Fruit fly (Drosophila melanogaster) whole organism, embryonic: ENCODE measurements around the gene CG45486.

Experiments
- Antp ChIP-seq: fragments of 200-800 bp; sonication (Bioruptor generic); optimal IDR thresholded peaks from 3 replicates; lab custom pipeline; 2016; ENCODE audit warnings: missing biosample characterization, missing genetic modification characterization
- CG10431 ChIP-seq: fragments of 200-800 bp; sonication (Bioruptor generic); optimal IDR thresholded peaks from 3 replicates; lab custom pipeline; 2018; ENCODE audit warnings: missing biosample characterization, mild to moderate bottlenecking, missing genetic modification characterization
- CG10565 ChIP-seq: fragments of 200-800 bp; sonication (Bioruptor generic); optimal IDR thresholded peaks from 3 replicates; lab custom pipeline; 2016; ENCODE audit warnings: missing biosample characterization, mild to moderate bottlenecking, missing genetic modification characterization
- CG13424 ChIP-seq: fragments of 200-800 bp; sonication (Bioruptor generic); optimal IDR thresholded peaks from 2 replicates; lab custom pipeline; 2019; ENCODE audit warnings: missing biosample characterization, mild to moderate bottlenecking, missing genetic modification characterization, moderate library complexity
- CG14710 ChIP-seq: fragments of 200-800 bp; sonication (Bioruptor generic); optimal IDR thresholded peaks from 3 replicates; lab custom pipeline; 2019; ENCODE audit warnings: missing biosample characterization, mild to moderate bottlenecking, missing genetic modification characterization, moderate library complexity
- CG15696 ChIP-seq: fragments of 200-800 bp; sonication (Bioruptor generic); optimal IDR thresholded peaks from 2 replicates; lab custom pipeline; 2019; ENCODE audit warnings: missing biosample characterization, mild to moderate bottlenecking, missing genetic modification characterization, moderate library complexity
- CG16779 ChIP-seq: fragments of 200-800 bp; sonication (Bioruptor generic); IDR thresholded peaks from 2 replicates; pipeline ENCODE4 v1.3.6; 2022; ENCODE audit warnings: missing biosample characterization, missing genetic modification characterization
- CG3065 ChIP-seq: fragments of 200-800 bp; sonication (Bioruptor generic); optimal IDR thresholded peaks from 2 replicates; lab custom pipeline; 2016; ENCODE audit warnings: missing biosample characterization, missing genetic modification characterization
- CG3163 ChIP-seq: fragments of 200-800 bp; sonication (Bioruptor generic); optimal IDR thresholded peaks from 3 replicates; lab custom pipeline; 2016; ENCODE audit warnings: missing biosample characterization, missing genetic modification characterization
- CG32772 ChIP-seq: fragments of 200-800 bp; sonication (Bioruptor generic); IDR thresholded peaks from 2 replicates; pipeline ENCODE4 v1.3.6; 2022; ENCODE audit warnings: missing biosample characterization, missing genetic modification characterization
- CG4707 ChIP-seq: fragments of 200-800 bp; sonication (Bioruptor generic); optimal IDR thresholded peaks from 2 replicates; lab custom pipeline; 2018; ENCODE audit warnings: missing biosample characterization, mild to moderate bottlenecking, missing genetic modification characterization, moderate library complexity
- CG5180 ChIP-seq: fragments of 200-800 bp; sonication (Bioruptor generic); optimal IDR thresholded peaks from 3 replicates; lab custom pipeline; 2017; ENCODE audit warnings: missing biosample characterization, missing genetic modification characterization, mild to moderate bottlenecking, moderate library complexity, missing genetic modification reagents
- CG6654 ChIP-seq: fragments of 200-800 bp; sonication (Bioruptor generic); optimal IDR thresholded peaks from 2 replicates; lab custom pipeline; 2017; ENCODE audit warnings: missing biosample characterization, mild to moderate bottlenecking, missing genetic modification characterization
- CG6813 ChIP-seq: fragments of 200-800 bp; sonication (Bioruptor generic); optimal IDR thresholded peaks from 2 replicates; lab custom pipeline; 2017; ENCODE audit warnings: missing biosample characterization, missing genetic modification characterization, mild to moderate bottlenecking, moderate library complexity, missing genetic modification reagents
- CG6854 ChIP-seq: fragments of 200-800 bp; sonication (Bioruptor generic); optimal IDR thresholded peaks from 3 replicates; lab custom pipeline; 2017; ENCODE audit warnings: missing biosample characterization, mild to moderate bottlenecking, missing genetic modification characterization
- CG7271 ChIP-seq: fragments of 200-800 bp; sonication (Bioruptor generic); optimal IDR thresholded peaks from 2 replicates; lab custom pipeline; 2018; ENCODE audit warnings: missing biosample characterization, mild to moderate bottlenecking, missing genetic modification characterization, moderate library complexity
- CG7556 ChIP-seq: fragments of 200-800 bp; sonication (Bioruptor generic); optimal IDR thresholded peaks from 2 replicates; lab custom pipeline; 2017; ENCODE audit warnings: missing biosample characterization, mild to moderate bottlenecking, missing genetic modification characterization
- CG7928 ChIP-seq: fragments of 200-800 bp; sonication (Bioruptor generic); optimal IDR thresholded peaks from 2 replicates; lab custom pipeline; 2017; ENCODE audit warnings: missing biosample characterization, mild to moderate bottlenecking, missing genetic modification characterization
- CG8388 ChIP-seq: fragments of 200-800 bp; sonication (Bioruptor generic); optimal IDR thresholded peaks from 2 replicates; lab custom pipeline; 2019; ENCODE audit warnings: missing biosample characterization, mild to moderate bottlenecking, missing genetic modification characterization, moderate library complexity
- CoRest ChIP-seq: fragments of 200-800 bp; sonication (Bioruptor generic); optimal IDR thresholded peaks from 3 replicates; lab custom pipeline; 2018; ENCODE audit warnings: missing biosample characterization, mild to moderate bottlenecking, missing genetic modification characterization, moderate library complexity
- CrebB ChIP-seq: fragments of 200-800 bp; sonication (Bioruptor generic); optimal IDR thresholded peaks from 3 replicates; lab custom pipeline; 2018; ENCODE audit warnings: missing biosample characterization, mild to moderate bottlenecking, missing genetic modification characterization
- D19A ChIP-seq: fragments of 200-800 bp; optimal IDR thresholded peaks from 3 replicates; lab custom pipeline; 2019; ENCODE audit warnings: missing biosample characterization, mild to moderate bottlenecking, missing genetic modification characterization, moderate library complexity
- Dip3 ChIP-seq: fragments of 200-800 bp; sonication (Bioruptor generic); optimal IDR thresholded peaks from 3 replicates; lab custom pipeline; 2016; ENCODE audit warnings: missing biosample characterization, missing genetic modification characterization
- Doc3 ChIP-seq: fragments of 200-800 bp; sonication (Bioruptor generic); IDR thresholded peaks from 3 replicates; pipeline ENCODE4 v1.3.6; 2022; ENCODE audit warnings: missing biosample characterization, missing genetic modification characterization; ENCODE audit not compliant: partially characterized antibody
- HLH54F ChIP-seq: fragments of 200-800 bp; sonication (Bioruptor generic); optimal IDR thresholded peaks from 3 replicates; lab custom pipeline; 2016; ENCODE audit warnings: missing biosample characterization, missing genetic modification characterization
- Hr3 ChIP-seq: fragments of 200-800 bp; sonication (Bioruptor generic); optimal IDR thresholded peaks from 3 replicates; lab custom pipeline; 2016; ENCODE audit warnings: missing biosample characterization, missing genetic modification characterization
- NC2β ChIP-seq: fragments of 200-800 bp; sonication (Bioruptor generic); optimal IDR thresholded peaks from 2 replicates; lab custom pipeline; 2016; ENCODE audit warnings: missing biosample characterization, missing genetic modification characterization
- Opbp ChIP-seq: fragments of 200-800 bp; sonication (Bioruptor generic); IDR thresholded peaks from 3 replicates; pipeline ENCODE4 v1.3.6; 2022; ENCODE audit warnings: missing biosample characterization, missing genetic modification characterization; ENCODE audit not compliant: partially characterized antibody
- Sin3A ChIP-seq: fragments of >200 bp; optimal IDR thresholded peaks from 2 replicates; lab custom pipeline; 2018
- YL-1 ChIP-seq: fragments of 200-800 bp; sonication (Bioruptor generic); optimal IDR thresholded peaks from 3 replicates; lab custom pipeline; 2017; ENCODE audit warnings: missing biosample characterization, mild to moderate bottlenecking, missing genetic modification characterization
- cg ChIP-seq: fragments of 200-800 bp; sonication (Bioruptor generic); optimal IDR thresholded peaks from 3 replicates; lab custom pipeline; 2019; ENCODE audit warnings: missing biosample characterization, mild to moderate bottlenecking, missing genetic modification characterization, moderate library complexity
- chm ChIP-seq: fragments of 200-800 bp; sonication (Bioruptor generic); IDR thresholded peaks from 2 replicates; pipeline ENCODE4 v1.3.6; 2022; ENCODE audit warnings: missing biosample characterization, missing genetic modification characterization
- chn ChIP-seq: fragments of 200-800 bp; sonication (Bioruptor generic); optimal IDR thresholded peaks from 2 replicates; lab custom pipeline; 2016; ENCODE audit warnings: missing biosample characterization, missing genetic modification characterization
- crol ChIP-seq: fragments of 200-800 bp; sonication (Bioruptor generic); IDR thresholded peaks from 2 replicates; pipeline ENCODE4 v1.3.6; 2022; ENCODE audit warnings: missing biosample characterization, missing genetic modification characterization
- dmrt11E ChIP-seq: fragments of 200-800 bp; sonication (Bioruptor generic); optimal IDR thresholded peaks from 3 replicates; lab custom pipeline; 2018; ENCODE audit warnings: missing biosample characterization, mild to moderate bottlenecking, missing genetic modification characterization, moderate library complexity
- ems ChIP-seq: fragments of 200-800 bp; sonication (Bioruptor generic); optimal IDR thresholded peaks from 3 replicates; lab custom pipeline; 2016; ENCODE audit warnings: missing biosample characterization, missing genetic modification characterization
- en ChIP-seq: fragments of 200-800 bp; sonication (Bioruptor generic); optimal IDR thresholded peaks from 2 replicates; lab custom pipeline; 2016; ENCODE audit warnings: missing biosample characterization, missing genetic modification characterization
- ftz-f1 ChIP-seq: fragments of 200-800 bp; sonication (Bioruptor generic); optimal IDR thresholded peaks from 2 replicates; lab custom pipeline; 2016; ENCODE audit warnings: missing biosample characterization, missing genetic modification characterization
- fu2 ChIP-seq: fragments of 200-800 bp; sonication (Bioruptor generic); optimal IDR thresholded peaks from 2 replicates; lab custom pipeline; 2016; ENCODE audit warnings: missing biosample characterization, missing genetic modification characterization
- gt ChIP-seq: fragments of 200-800 bp; sonication (Bioruptor generic); IDR thresholded peaks from 2 replicates; pipeline ENCODE4 v1.3.6; 2022; ENCODE audit warnings: missing biosample characterization, missing genetic modification characterization
- ind ChIP-seq: fragments of 200-800 bp; sonication (Bioruptor generic); optimal IDR thresholded peaks from 3 replicates; lab custom pipeline; 2016; ENCODE audit warnings: missing biosample characterization, missing genetic modification characterization
- nmo ChIP-seq: fragments of 200-800 bp; sonication (Bioruptor generic); optimal IDR thresholded peaks from 2 replicates; lab custom pipeline; 2018; ENCODE audit warnings: missing biosample characterization, mild to moderate bottlenecking, missing genetic modification characterization, moderate library complexity
- pan ChIP-seq, 4 experiments: fragments of >200 bp in 3 of 4; fragments of 200-800 bp in 1 of 4; sonication (Bioruptor generic) in 1 of 4; optimal IDR thresholded peaks in 3 of 4; IDR thresholded peaks in 1 of 4; 2 replicates each; pipeline versions ENCODE4 v1.3.6 to Lab custom; 2017 to 2022; ENCODE audit warnings: missing biosample characterization in 2 of 4, missing genetic modification characterization in 2 of 4, mixed read lengths in 1 of 4
- pita ChIP-seq: fragments of 200-800 bp; sonication (Bioruptor generic); optimal IDR thresholded peaks from 2 replicates; lab custom pipeline; 2017; ENCODE audit warnings: missing biosample characterization, mild to moderate bottlenecking, missing genetic modification characterization
- ro ChIP-seq: fragments of 200-800 bp; sonication (Bioruptor generic); IDR thresholded peaks from 2 replicates; pipeline ENCODE4 v1.3.6; 2022; ENCODE audit warnings: missing biosample characterization, missing genetic modification characterization
- scrt ChIP-seq: fragments of 200-800 bp; sonication (Bioruptor generic); optimal IDR thresholded peaks from 2 replicates; lab custom pipeline; 2018; ENCODE audit warnings: missing biosample characterization, mild to moderate bottlenecking, missing genetic modification characterization, moderate library complexity
- sr ChIP-seq: fragments of 200-800 bp; sonication (Bioruptor generic); IDR thresholded peaks from 3 replicates; pipeline ENCODE4 v1.3.6; 2022; ENCODE audit warnings: missing biosample characterization, missing genetic modification characterization
- tin ChIP-seq: fragments of 200-800 bp; sonication (Bioruptor generic); optimal IDR thresholded peaks from 3 replicates; lab custom pipeline; 2016; ENCODE audit warnings: missing biosample characterization, missing genetic modification characterization
- wor ChIP-seq: fragments of 200-800 bp; sonication (Bioruptor generic); IDR thresholded peaks from 2 replicates; pipeline ENCODE4 v1.3.6; 2022; ENCODE audit warnings: missing biosample characterization, missing genetic modification characterization

CG45486 gene

dm6 chrX:19889128-19889756, 20.7 kb downstream of the CG45486 start:
- peak; percentile 46; the same call in 1 of the 3 replicates for TF ChIP-seq sr (GFP tag; lab: Robert Waterston, UW)
- TF ChIP-seq D19A: peak; percentile 76
- TF ChIP-seq HLH54F (GFP tag; lab: Kevin White, UChicago): peak; percentile 87
- TF ChIP-seq ind (GFP tag; lab: Kevin White, UChicago): peak; percentile 88
- no peak for TF ChIP-seq Sin3A (lab: Kevin White, UChicago)
- peak; percentile 59 for TF ChIP-seq CG5180
- peak; percentile 61 for TF ChIP-seq CG3065 (GFP tag; lab: Kevin White, UChicago)
- peak; percentile 56; the same call in 1 of the 2 replicates for TF ChIP-seq ro (GFP tag; lab: Robert Waterston, UW)
- TF ChIP-seq ems (GFP tag; lab: Kevin White, UChicago): peak; percentile 89
- peak; percentile 79 for TF ChIP-seq CG6813 (GFP tag; lab: Kevin White, UChicago)
- peak; percentile 91 for TF ChIP-seq chn (GFP tag; lab: Kevin White, UChicago)
- peak; percentile 85 for TF ChIP-seq fu2 (GFP tag; lab: Kevin White, UChicago)
- TF ChIP-seq tin (GFP tag; lab: Kevin White, UChicago): peak; percentile 80
- peak; percentile 67 for TF ChIP-seq CG6854
- peak; percentile 85 for TF ChIP-seq scrt (GFP tag; lab: Kevin White, UChicago)
- peak; percentile 33 for TF ChIP-seq cg (GFP tag; lab: Kevin White, UChicago)
- TF ChIP-seq CG14710 (tag; lab: Kevin White, UChicago): peak; percentile 73
- peak; percentile 72 for TF ChIP-seq CG3163
- TF ChIP-seq Opbp (GFP tag; lab: Robert Waterston, UW): no peak
- TF ChIP-seq Antp (GFP tag; lab: Kevin White, UChicago): peak; percentile 95
- TF ChIP-seq CoRest (tag; lab: Kevin White, UChicago): peak; percentile 86
- peak; percentile 78 for TF ChIP-seq nmo (GFP tag; lab: Kevin White, UChicago)
- TF ChIP-seq CrebB (tag; lab: Kevin White, UChicago): peak; percentile 69
- TF ChIP-seq CG7271 (tag; lab: Kevin White, UChicago): peak; percentile 14
- no peak for TF ChIP-seq Doc3 (GFP tag; lab: Robert Waterston, UW)
- TF ChIP-seq dmrt11E: peak; percentile 92
- peak; percentile 82 for TF ChIP-seq chm (GFP tag; lab: Robert Waterston, UW)
- TF ChIP-seq Hr3 (GFP tag; lab: Kevin White, UChicago): peak; percentile 85
- TF ChIP-seq CG10431 (GFP tag; lab: Kevin White, UChicago): no peak
- TF ChIP-seq CG16779 (GFP tag; lab: Robert Waterston, UW): peak; percentile 53; the same call in 1 of the 2 replicates
- peak; percentile 60 for TF ChIP-seq gt
- peak; percentile 87 for TF ChIP-seq NC2β (GFP tag; lab: Kevin White, UChicago)
- TF ChIP-seq CG15696: peak; percentile 87
- peak; percentile 71 for TF ChIP-seq CG4707
- TF ChIP-seq crol: no peak; the same call in 1 of the 2 replicates
- TF ChIP-seq CG6654 (GFP tag; lab: Kevin White, UChicago): peak; percentile 42
- peak; percentile 71 for TF ChIP-seq CG32772 (GFP tag; lab: Robert Waterston, UW)
- peak; percentile 57 for TF ChIP-seq wor
- TF ChIP-seq CG7556: peak; percentile 88
- no peak for TF ChIP-seq ftz-f1 (GFP tag; lab: Kevin White, UChicago)
- peak; percentile 78 for TF ChIP-seq en
- TF ChIP-seq pita (GFP tag; lab: Kevin White, UChicago): no peak
- TF ChIP-seq CG13424 (tag; lab: Kevin White, UChicago): peak; percentile 81
- TF ChIP-seq YL-1: peak; percentile 21
- TF ChIP-seq Dip3 (GFP tag; lab: Kevin White, UChicago): peak; percentile 81
- peak; percentile 77 for TF ChIP-seq CG8388 (GFP tag; lab: Kevin White, UChicago)
- no peak for TF ChIP-seq CG10565 (GFP tag; lab: Kevin White, UChicago)
- TF ChIP-seq pan (optimal IDR thresholded peaks at IDR 0.05; lab: Kevin White, UChicago): no peak
- peak in 1 of 2 experiments; percentile 84 for TF ChIP-seq pan (GFP tag; optimal IDR thresholded peaks at IDR 0.05 in 1 of 2, IDR thresholded peaks at IDR 0.05 in 1 of 2)
- TF ChIP-seq CG7928 (GFP tag; lab: Kevin White, UChicago): peak; percentile 7
